Fruit fly (Drosophila melanogaster) whole organism, pupa: Measurements from ENCODE around the gene ND-B14.5AL.
A peak's percentile ranks its signal among the peaks of the same experiment; 100 is the strongest.

Experiments used
- CG10348 ChIP-seq: fragments of 200-800 bp; sonication (Bioruptor generic); IDR thresholded peaks from 2 replicates; pipeline ENCODE4 v1.3.6; 2022; ENCODE audit warnings: missing biosample characterization, missing genetic modification characterization
- CG13204 ChIP-seq: fragments of 200-800 bp; sonication (Bioruptor generic); optimal IDR thresholded peaks from 2 replicates; lab custom pipeline; 2018; ENCODE audit warnings: missing biosample characterization, mild to moderate bottlenecking, missing genetic modification characterization, moderate library complexity
- CG15710 ChIP-seq: fragments of 200-800 bp; sonication (Bioruptor generic); optimal IDR thresholded peaks from 2 replicates; lab custom pipeline; 2018; ENCODE audit warnings: missing biosample characterization, mild to moderate bottlenecking, missing genetic modification characterization, moderate library complexity
- CG17806 ChIP-seq: fragments of 200-800 bp; sonication (Bioruptor generic); optimal IDR thresholded peaks from 2 replicates; lab custom pipeline; 2018; ENCODE audit warnings: missing biosample characterization, mild to moderate bottlenecking, missing genetic modification characterization, moderate library complexity
- CG32121 ChIP-seq: fragments of 200-800 bp; sonication (Bioruptor generic); IDR thresholded peaks from 2 replicates; pipeline ENCODE4 v1.3.6; 2022; ENCODE audit warnings: missing biosample characterization, missing genetic modification characterization
- CG8159 ChIP-seq: fragments of 200-800 bp; sonication (Bioruptor generic); optimal IDR thresholded peaks from 3 replicates; lab custom pipeline; 2018; ENCODE audit warnings: missing biosample characterization, mild to moderate bottlenecking, missing genetic modification characterization, moderate library complexity
- CG8301 ChIP-seq: fragments of 200-800 bp; sonication (Bioruptor generic); optimal IDR thresholded peaks from 2 replicates; lab custom pipeline; 2018; ENCODE audit warnings: missing biosample characterization, mild to moderate bottlenecking, missing genetic modification characterization
- D1 ChIP-seq: fragments of 200-800 bp; sonication (Bioruptor generic); optimal IDR thresholded peaks from 2 replicates; lab custom pipeline; 2018; ENCODE audit warnings: missing biosample characterization, mild to moderate bottlenecking, missing genetic modification characterization, moderate library complexity
- EcR ChIP-seq: fragments of 200-800 bp; sonication (Bioruptor generic); optimal IDR thresholded peaks from 3 replicates; lab custom pipeline; 2019; ENCODE audit warnings: missing biosample characterization, missing genetic modification characterization, mild to moderate bottlenecking, moderate library complexity, missing genetic modification reagents
- fd96Ca ChIP-seq: fragments of 200-800 bp; sonication (Bioruptor generic); IDR thresholded peaks from 3 replicates; pipeline ENCODE4 v1.3.6; 2022; ENCODE audit warnings: missing biosample characterization, missing genetic modification characterization
- gl ChIP-seq: fragments of 200-800 bp; sonication (Bioruptor generic); optimal IDR thresholded peaks from 2 replicates; lab custom pipeline; 2018; ENCODE audit warnings: missing biosample characterization, mild to moderate bottlenecking, missing genetic modification characterization
- rn ChIP-seq: fragments of 200-800 bp; sonication (Bioruptor generic); IDR thresholded peaks from 2 replicates; pipeline ENCODE4 v1.3.6; 2022; ENCODE audit warnings: missing biosample characterization, missing genetic modification characterization

DNA sequence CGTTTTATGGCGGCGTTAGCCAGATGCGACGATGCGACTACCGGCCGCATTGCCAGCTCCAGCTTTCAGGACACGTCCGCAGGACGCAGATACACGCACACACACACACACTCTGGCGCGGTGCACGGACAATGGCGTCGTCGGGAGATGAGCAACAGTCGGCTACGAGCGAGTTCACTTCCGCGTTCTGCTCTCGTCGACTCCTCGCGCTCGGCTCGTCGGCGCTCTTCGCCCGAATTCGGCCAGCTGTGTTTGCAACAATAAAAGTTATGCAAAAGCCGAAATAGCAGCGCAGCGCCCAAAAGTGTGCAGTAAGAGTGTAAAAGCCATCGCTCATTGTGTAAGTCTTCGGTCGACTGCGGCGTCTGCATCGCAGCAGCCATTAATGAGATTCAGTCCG is 34.5 kb upstream of the ND-B14.5AL start:
- TF ChIP-seq rn (no peak), EcR (no peak), fd96Ca (GFP tag; lab: Robert Waterston, UW) (no peak), CG8301 (tag; lab: Kevin White, UChicago) (no peak), CG10348 (GFP tag; lab: Robert Waterston, UW) (no peak), CG8159 (tag; lab: Kevin White, UChicago) (no peak), gl (no peak), CG17806 (tag; lab: Kevin White, UChicago) (no peak), D1 (tag; lab: Kevin White, UChicago) (no peak), CG15710 (no peak), CG32121 (GFP tag; lab: Robert Waterston, UW) (no peak), CG13204 (GFP tag; lab: Kevin White, UChicago) (peak; percentile 31)
